Worm (Caenorhabditis elegans): ENCODE data around the gene clp-4.

Gene clp-4

DNA sequence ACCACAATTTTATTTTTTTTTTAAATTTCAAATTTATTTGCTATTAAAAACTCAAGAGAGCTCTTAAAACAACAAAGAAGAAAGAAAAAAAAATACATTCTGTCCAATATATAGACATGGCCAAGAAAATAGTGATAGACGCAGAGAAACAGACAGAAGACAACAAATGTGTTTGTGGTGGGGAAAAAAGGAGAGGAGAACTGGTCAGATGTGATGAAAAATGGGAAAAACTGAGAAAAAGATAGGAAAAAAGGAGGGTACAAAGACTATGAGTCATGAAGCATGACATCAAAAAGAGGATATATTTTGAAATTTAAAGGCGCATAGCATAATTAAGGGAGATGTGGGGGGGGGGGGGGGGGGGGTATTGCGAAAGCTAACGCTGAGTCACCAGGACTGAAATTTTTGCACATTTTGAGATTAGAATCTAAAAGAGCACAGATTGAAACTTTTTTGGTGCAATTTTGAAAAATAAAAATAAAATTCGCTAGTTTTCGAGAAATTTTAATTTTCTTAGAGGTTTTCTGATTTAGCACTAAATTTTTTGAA lies 1.0 kb upstream of the clp-4 start:
- no peak for TF ChIP-seq nhr-77 (tag; optimal IDR thresholded peaks at IDR 0.05)
- TF ChIP-seq snpc-4 (tag; optimal IDR thresholded peaks at IDR 0.05), result no peak
- peak; percentile 53 for TF ChIP-seq crh-2 (tag; optimal IDR thresholded peaks at IDR 0.05)
- no peak for TF ChIP-seq nhr-12 (tag; optimal IDR thresholded peaks at IDR 0.05)
- peak; percentile 41 for TF ChIP-seq zag-1 (tag; optimal IDR thresholded peaks at IDR 0.05)
- peak; percentile 84 for TF ChIP-seq C34F6.9 (tag; optimal IDR thresholded peaks at IDR 0.05)
- peak; percentile 73 for TF ChIP-seq fos-1 (tag; optimal IDR thresholded peaks at IDR 0.05)
- TF ChIP-seq peb-1 (tag; optimal IDR thresholded peaks at IDR 0.05), result no peak
- no peak for TF ChIP-seq mdl-1 (tag; optimal IDR thresholded peaks at IDR 0.05)
- TF ChIP-seq aly-2 (tag; optimal IDR thresholded peaks at IDR 0.05), result no peak
- peak; percentile 47 for TF ChIP-seq mab-5 (tag; optimal IDR thresholded peaks at IDR 0.05)
- peak; percentile 58 for TF ChIP-seq sma-9 (GFP tag; optimal IDR thresholded peaks at IDR 0.05)
- TF ChIP-seq sma-9 (tag; optimal IDR thresholded peaks at IDR 0.05), result no peak
- TF ChIP-seq nhr-129 (tag; optimal IDR thresholded peaks at IDR 0.05), result peak; percentile 43
- no peak for TF ChIP-seq ztf-11 (tag; optimal IDR thresholded peaks at IDR 0.05)
- no peak for TF ChIP-seq Y55F3AM.14 (GFP tag; optimal IDR thresholded peaks at IDR 0.05)
- no peak for TF ChIP-seq mbf-1 (tag; optimal IDR thresholded peaks at IDR 0.05)
- peak in 1 of 2 experiments; percentile 76 for TF ChIP-seq lsy-2 (tag; optimal IDR thresholded peaks at IDR 0.05)
- no peak for TF ChIP-seq nhr-11 (tag; optimal IDR thresholded peaks at IDR 0.05)
- peak; percentile 64 for TF ChIP-seq unc-55 (GFP tag; optimal IDR thresholded peaks at IDR 0.05)
- TF ChIP-seq lin-13 (GFP tag; optimal IDR thresholded peaks at IDR 0.05), result peak; percentile 24

DNA sequence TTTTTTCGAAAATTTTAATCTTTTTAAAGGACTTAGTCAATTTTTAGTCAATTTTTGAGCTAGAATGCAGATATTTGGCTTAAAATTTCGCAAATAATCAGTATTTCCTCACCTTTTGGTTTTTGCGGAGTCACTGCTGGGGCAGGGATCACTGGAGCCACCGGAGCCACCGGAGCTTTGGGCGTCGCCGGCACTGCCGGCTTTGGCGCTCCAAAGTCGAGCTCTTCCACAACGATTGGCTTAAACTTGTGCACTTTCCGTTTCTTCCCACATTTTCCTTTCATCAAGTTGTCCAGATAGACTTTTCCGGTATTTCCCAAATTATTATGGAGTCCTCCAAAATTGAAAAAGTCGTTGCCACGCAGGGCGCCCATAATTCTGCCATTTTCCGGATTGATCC lies 3.8 kb downstream of the clp-4 start:
- TF ChIP-seq nhr-25 (tag; optimal IDR thresholded peaks at IDR 0.05) (no peak), ama-1 (optimal IDR thresholded peaks at IDR 0.05) (no peak), sma-3 (GFP tag; optimal IDR thresholded peaks at IDR 0.05) (no peak), nhr-11 (tag; optimal IDR thresholded peaks at IDR 0.05) (no peak), dmd-4 (tag; optimal IDR thresholded peaks at IDR 0.05) (no peak), sem-4 (tag; optimal IDR thresholded peaks at IDR 0.05) (no peak), gmeb-1 (tag; optimal IDR thresholded peaks at IDR 0.05) (no peak), lin-11 (tag; optimal IDR thresholded peaks at IDR 0.05) (no peak), unc-39 (tag; optimal IDR thresholded peaks at IDR 0.05) (no peak), alr-1 (tag; optimal IDR thresholded peaks at IDR 0.05) (no peak)

DNA sequence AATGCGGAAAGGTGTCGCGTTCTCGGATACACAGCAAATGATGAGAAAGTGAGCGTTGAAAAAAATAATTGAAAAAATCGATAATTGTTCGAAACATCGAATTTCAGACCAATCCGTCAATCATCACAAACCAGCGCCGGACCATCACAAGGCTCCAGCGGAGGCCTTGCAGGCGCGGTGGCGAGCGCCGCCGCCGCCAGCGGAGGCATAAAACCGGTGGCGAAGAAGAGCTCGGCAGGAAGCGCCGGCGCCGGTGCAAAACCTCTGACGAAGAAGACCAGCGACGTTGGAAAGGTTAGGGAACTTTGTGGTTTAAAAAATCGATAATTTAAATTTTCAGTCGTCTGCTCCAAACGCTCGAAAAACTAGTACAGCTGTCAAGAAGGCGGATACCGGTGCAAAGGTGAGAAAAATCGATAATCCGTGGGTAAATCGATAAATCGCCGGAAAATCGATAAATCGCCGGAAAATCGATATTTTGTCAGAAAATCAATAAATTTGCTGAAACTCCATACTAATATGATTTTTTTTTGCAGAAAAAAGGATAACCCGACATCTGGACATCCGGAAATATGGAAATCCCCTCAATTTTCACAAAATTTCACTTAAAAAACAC lies 11.8 kb downstream of the clp-4 start:
- TF ChIP-seq snpc-4 (tag; optimal IDR thresholded peaks at IDR 0.05), result no peak
- TF ChIP-seq dmd-4 (tag; optimal IDR thresholded peaks at IDR 0.05), result no peak
- TF ChIP-seq sem-4 (tag; optimal IDR thresholded peaks at IDR 0.05), result no peak
- TF ChIP-seq ZK546.5 (tag; optimal IDR thresholded peaks at IDR 0.05), result no peak
- TF ChIP-seq blmp-1 (tag; optimal IDR thresholded peaks at IDR 0.05; ENCODE audit: insufficient read depth), result no peak

DNA sequence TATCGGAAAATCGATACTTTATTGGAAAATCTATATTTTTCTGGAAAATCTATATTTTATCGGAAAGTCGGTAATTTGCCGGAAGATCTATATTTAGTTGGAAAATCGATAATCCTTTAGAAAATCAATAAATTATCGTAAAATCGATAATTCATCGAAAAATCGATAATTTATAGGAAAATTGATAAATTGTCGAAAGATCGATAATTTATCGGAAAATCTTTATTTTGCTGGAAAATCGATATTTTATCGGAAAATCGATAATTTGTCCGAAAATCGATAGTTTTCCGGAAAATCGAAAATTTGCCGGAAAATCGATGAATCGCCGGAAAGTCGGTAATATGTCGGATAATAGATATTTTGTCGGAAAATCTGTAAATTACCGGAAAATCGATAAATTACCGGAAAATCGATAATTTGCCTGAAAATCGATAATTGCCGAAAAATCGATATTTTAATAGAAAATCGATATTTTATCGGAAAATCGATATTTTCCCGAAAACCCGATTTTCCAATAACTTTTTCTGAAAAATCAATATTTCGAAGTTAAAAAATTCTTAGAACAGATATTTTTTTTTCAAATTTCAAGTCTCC lies 12.6 kb downstream of the clp-4 start:
- TF ChIP-seq zag-1 (tag; optimal IDR thresholded peaks at IDR 0.05), result peak; percentile 9
- no peak for TF ChIP-seq unc-62 (GFP tag; optimal IDR thresholded peaks at IDR 0.05)
- TF ChIP-seq peb-1 (tag; optimal IDR thresholded peaks at IDR 0.05), result no peak
- no peak for TF ChIP-seq lsy-2 (tag; optimal IDR thresholded peaks at IDR 0.05)
- no peak for TF ChIP-seq nhr-10 (tag; optimal IDR thresholded peaks at IDR 0.05)

DNA sequence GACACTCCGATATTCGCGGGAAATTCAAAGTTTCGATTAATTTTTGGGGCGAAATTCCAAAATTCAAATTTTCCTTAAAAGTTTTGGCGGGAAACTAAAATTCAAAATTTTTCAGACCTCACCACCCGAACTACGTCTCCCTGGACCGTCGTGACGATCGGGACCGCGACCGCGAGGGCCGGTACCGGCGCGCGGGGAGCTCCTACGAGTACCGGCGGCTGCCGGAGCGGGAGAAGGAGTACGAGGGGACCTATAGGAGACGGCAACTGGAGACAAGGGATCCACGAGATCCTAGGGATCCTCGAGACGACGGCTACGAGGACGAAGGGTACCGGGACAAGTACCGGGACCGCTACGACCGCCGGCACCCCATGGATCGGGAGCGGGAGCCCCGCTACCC lies 13.6 kb downstream of the clp-4 start:
- TF ChIP-seq nhr-11 (tag; optimal IDR thresholded peaks at IDR 0.05) (no peak), nhr-10 (tag; optimal IDR thresholded peaks at IDR 0.05) (no peak), ceh-82 (tag; optimal IDR thresholded peaks at IDR 0.05) (no peak), Y55F3AM.14 (GFP tag; optimal IDR thresholded peaks at IDR 0.05) (no peak), ztf-11 (tag; optimal IDR thresholded peaks at IDR 0.05) (no peak), ZK546.5 (tag; optimal IDR thresholded peaks at IDR 0.05) (no peak), C34F6.9 (tag; optimal IDR thresholded peaks at IDR 0.05) (no peak), nhr-6 (tag; optimal IDR thresholded peaks at IDR 0.05) (no peak), F13H6.1 (tag; optimal IDR thresholded peaks at IDR 0.05) (no peak), elt-3 (tag; optimal IDR thresholded peaks at IDR 0.05) (no peak), crh-2 (tag; optimal IDR thresholded peaks at IDR 0.05) (no peak), fos-1 (tag; optimal IDR thresholded peaks at IDR 0.05) (no peak), nhr-23 (tag; optimal IDR thresholded peaks at IDR 0.05) (no peak), nhr-25 (tag; optimal IDR thresholded peaks at IDR 0.05) (no peak), ceh-16 (tag; optimal IDR thresholded peaks at IDR 0.05) (no peak), sem-4 (tag; optimal IDR thresholded peaks at IDR 0.05) (no peak), nhr-12 (tag; optimal IDR thresholded peaks at IDR 0.05) (no peak), dmd-4 (tag; optimal IDR thresholded peaks at IDR 0.05) (no peak), mab-5 (tag; optimal IDR thresholded peaks at IDR 0.05) (no peak)

Data from whole organism, L2 larva.